5 fruit fly cellular contexts compared by ENCODE assay signal in the genomic region with DNA sequence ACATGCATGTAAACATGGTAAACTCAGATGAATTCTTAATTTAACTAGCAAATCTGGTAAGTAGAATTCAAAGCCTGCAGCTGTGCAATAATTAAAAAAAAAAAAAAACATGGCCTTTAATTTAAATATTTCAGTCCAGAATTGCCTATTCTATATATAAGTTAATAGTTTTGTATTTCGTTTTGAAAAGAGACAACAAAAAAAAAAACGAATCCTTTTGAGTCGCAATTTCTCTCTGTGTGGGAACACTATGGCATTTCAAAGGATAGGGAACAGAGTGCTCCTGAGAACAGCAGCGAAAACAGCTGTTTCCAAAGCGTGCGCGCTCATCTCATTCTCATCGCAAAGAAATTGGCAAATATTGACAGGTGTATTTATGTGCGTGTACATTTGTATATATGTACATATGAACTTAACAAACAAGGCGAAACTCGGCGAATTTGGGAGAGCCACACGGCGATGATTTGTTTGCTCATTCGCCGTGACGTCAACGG.
A peak's percentile ranks its signal among the peaks of the same experiment; 100 is the strongest.
TF ChIP-seq lines count a peak whose summit lies in the region.

No protein-coding gene starts in this region.

- no peak for TF ChIP-seq CTCF in whole organism, embryonic (GFP tag; optimal IDR thresholded peaks at IDR 0.05; lab: Kevin White, UChicago)

TF ChIP-seq in whole organism, adult, 20 proteins besides CTCF, POLR2A, EP300 and RAD21:
- TF ChIP-seq CG7045 (GFP tag; optimal IDR thresholded peaks at IDR 0.05; lab: Kevin White, UChicago) (no peak), ovo (GFP tag; optimal IDR thresholded peaks at IDR 0.05; lab: Kevin White, UChicago) (peak; percentile 37), Clk (GFP tag; optimal IDR thresholded peaks at IDR 0.05; lab: Kevin White, UChicago) (no peak), CG33017 (tag; optimal IDR thresholded peaks at IDR 0.05; lab: Kevin White, UChicago) (no peak), Mnt (GFP tag; optimal IDR thresholded peaks at IDR 0.05; lab: Kevin White, UChicago) (peak; percentile 34), CG7101 (tag; optimal IDR thresholded peaks at IDR 0.05; lab: Kevin White, UChicago) (peak; percentile 49), tj (GFP tag; optimal IDR thresholded peaks at IDR 0.05; lab: Kevin White, UChicago) (peak; percentile 10), Crg-1 (GFP tag; optimal IDR thresholded peaks at IDR 0.05; lab: Kevin White, UChicago) (peak; percentile 36), CG11617 (GFP tag; optimal IDR thresholded peaks at IDR 0.05; lab: Kevin White, UChicago) (peak; percentile 12), pad (GFP tag; optimal IDR thresholded peaks at IDR 0.05; lab: Kevin White, UChicago) (no peak), CG1620 (GFP tag; optimal IDR thresholded peaks at IDR 0.05; lab: Kevin White, UChicago) (peak; percentile 10), cnc (optimal IDR thresholded peaks at IDR 0.05; lab: Kevin White, UChicago) (no peak), toe (GFP tag; optimal IDR thresholded peaks at IDR 0.05; lab: Kevin White, UChicago) (no peak), CG5204 (GFP tag; optimal IDR thresholded peaks at IDR 0.05; lab: Kevin White, UChicago) (peak; percentile 50), CG14711 (tag; optimal IDR thresholded peaks at IDR 0.05; lab: Kevin White, UChicago) (peak; percentile 36), Hr96 (GFP tag; optimal IDR thresholded peaks at IDR 0.05; lab: Kevin White, UChicago) (peak; percentile 28)

TF ChIP-seq in whole organism, embryonic, 481 proteins besides CTCF, POLR2A, EP300 and RAD21 (continues in another document):
- TF ChIP-seq al (GFP tag; IDR thresholded peaks at IDR 0.05; lab: Robert Waterston, UW), result 0 out of 2 replicates have a peak, but pooled peaks have one; percentile 4
- TF ChIP-seq CG10979 (tag; optimal IDR thresholded peaks at IDR 0.05; lab: Kevin White, UChicago), result peak; percentile 76
- peak; percentile 87 for TF ChIP-seq zf30C (GFP tag; optimal IDR thresholded peaks at IDR 0.05; lab: Kevin White, UChicago)
- TF ChIP-seq Fer1 (GFP tag; optimal IDR thresholded peaks at IDR 0.05; lab: Kevin White, UChicago), result peak; percentile 54
- peak; percentile 47; the same call in 1 of the 2 replicates for TF ChIP-seq ttk (GFP tag; IDR thresholded peaks at IDR 0.05; lab: Robert Waterston, UW)
- TF ChIP-seq CG18764 (GFP tag; optimal IDR thresholded peaks at IDR 0.05; lab: Kevin White, UChicago), result peak; percentile 41
- TF ChIP-seq CG6272 (GFP tag; IDR thresholded peaks at IDR 0.05; lab: Robert Waterston, UW), result no peak
- peak; percentile 49 for TF ChIP-seq Hey (tag; optimal IDR thresholded peaks at IDR 0.05; lab: Kevin White, UChicago)
- no peak for TF ChIP-seq CG5953 (GFP tag; IDR thresholded peaks at IDR 0.05; lab: Robert Waterston, UW)
- TF ChIP-seq lbe (GFP tag; optimal IDR thresholded peaks at IDR 0.05; lab: Kevin White, UChicago), result peak; percentile 1
- peak; percentile 37; the same call in 1 of the 2 replicates for TF ChIP-seq CG4730 (GFP tag; IDR thresholded peaks at IDR 0.05; lab: Robert Waterston, UW)
- no peak for TF ChIP-seq pan (optimal IDR thresholded peaks at IDR 0.05; lab: Kevin White, UChicago)
- TF ChIP-seq pan (GFP tag; optimal IDR thresholded peaks at IDR 0.05 in 1 of 2, IDR thresholded peaks at IDR 0.05 in 1 of 2), result no peak
- TF ChIP-seq D (optimal IDR thresholded peaks at IDR 0.05; lab: Kevin White, UChicago), result no peak
- peak; percentile 57 for TF ChIP-seq D (GFP tag; optimal IDR thresholded peaks at IDR 0.05; lab: Kevin White, UChicago)
- 0 out of 2 replicates have a peak, but pooled peaks have one; percentile 25 for TF ChIP-seq Rx (GFP tag; IDR thresholded peaks at IDR 0.05; lab: Robert Waterston, UW)
- TF ChIP-seq CG10431 (GFP tag; optimal IDR thresholded peaks at IDR 0.05; lab: Kevin White, UChicago), result no peak

TF ChIP-seq in whole organism, prepupa, 60 proteins besides CTCF, POLR2A, EP300 and RAD21 (continues in another document):
- peak; percentile 52 for TF ChIP-seq CG3032 (tag; optimal IDR thresholded peaks at IDR 0.05; lab: Kevin White, UChicago)
- TF ChIP-seq Sox102F (GFP tag; optimal IDR thresholded peaks at IDR 0.05; lab: Kevin White, UChicago), result peak; percentile 75
- TF ChIP-seq Eip75B (GFP tag; optimal IDR thresholded peaks at IDR 0.05; lab: Kevin White, UChicago), result peak; percentile 70
- peak; percentile 60 for TF ChIP-seq Ets21C (GFP tag; optimal IDR thresholded peaks at IDR 0.05; lab: Kevin White, UChicago)
- TF ChIP-seq CG34406 (GFP tag; optimal IDR thresholded peaks at IDR 0.05; lab: Kevin White, UChicago), result peak; percentile 64
- TF ChIP-seq CG3919 (GFP tag; optimal IDR thresholded peaks at IDR 0.05; lab: Kevin White, UChicago), result peak; percentile 72
- TF ChIP-seq CG16779 (tag; optimal IDR thresholded peaks at IDR 0.05; lab: Kevin White, UChicago), result peak; percentile 35
- peak; percentile 64 for TF ChIP-seq net (GFP tag; optimal IDR thresholded peaks at IDR 0.05; lab: Kevin White, UChicago)
- peak; percentile 54 for TF ChIP-seq Ets96B (tag; optimal IDR thresholded peaks at IDR 0.05; lab: Kevin White, UChicago)
- peak; percentile 53 for TF ChIP-seq CG8319 (GFP tag; optimal IDR thresholded peaks at IDR 0.05; lab: Kevin White, UChicago)
- TF ChIP-seq CG7368 (GFP tag; optimal IDR thresholded peaks at IDR 0.05; lab: Kevin White, UChicago), result peak; percentile 37
- peak; percentile 87 for TF ChIP-seq Eip78C (GFP tag; lab: Kevin White, UChicago)
- peak; percentile 71 for TF ChIP-seq CG11762 (GFP tag; optimal IDR thresholded peaks at IDR 0.05; lab: Kevin White, UChicago; ENCODE audit: insufficient read depth)
- peak; percentile 25 to 42 for TF ChIP-seq ss (GFP tag; optimal IDR thresholded peaks at IDR 0.05; lab: Kevin White, UChicago)
- TF ChIP-seq CG8632 (GFP tag; optimal IDR thresholded peaks at IDR 0.05; lab: Kevin White, UChicago), result peak; percentile 70
- TF ChIP-seq CG9139 (GFP tag; optimal IDR thresholded peaks at IDR 0.05; lab: Kevin White, UChicago), result no peak
- peak; percentile 59 for TF ChIP-seq CG6808 (GFP tag; optimal IDR thresholded peaks at IDR 0.05; lab: Kevin White, UChicago)
- peak; percentile 80 for TF ChIP-seq Smox (GFP tag; optimal IDR thresholded peaks at IDR 0.05; lab: Kevin White, UChicago)

TF ChIP-seq in whole organism, pupa, 21 proteins besides CTCF, POLR2A, EP300 and RAD21 (continues in another document):
- TF ChIP-seq rn (GFP tag; IDR thresholded peaks at IDR 0.05; lab: Robert Waterston, UW) (peak; percentile 39; the same call in 1 of the 2 replicates), CG13204 (GFP tag; optimal IDR thresholded peaks at IDR 0.05; lab: Kevin White, UChicago) (no peak), fd96Ca (GFP tag; IDR thresholded peaks at IDR 0.05; lab: Robert Waterston, UW) (0 out of 3 replicates have a peak, but pooled peaks have one; percentile 25), CG34367 (tag; optimal IDR thresholded peaks at IDR 0.05; lab: Kevin White, UChicago) (peak; percentile 50), gl (tag; optimal IDR thresholded peaks at IDR 0.05; lab: Kevin White, UChicago) (no peak), EcR (GFP tag; optimal IDR thresholded peaks at IDR 0.05; lab: Kevin White, UChicago) (no peak), Snoo (tag; optimal IDR thresholded peaks at IDR 0.05; lab: Kevin White, UChicago) (peak; percentile 45), CG12605 (GFP tag; IDR thresholded peaks at IDR 0.05; lab: Robert Waterston, UW) (0 out of 2 replicates have a peak, but pooled peaks have one; percentile 36), CG8159 (tag; optimal IDR thresholded peaks at IDR 0.05; lab: Kevin White, UChicago) (peak; percentile 68), D1 (tag; optimal IDR thresholded peaks at IDR 0.05; lab: Kevin White, UChicago) (no peak), CG32121 (GFP tag; IDR thresholded peaks at IDR 0.05; lab: Robert Waterston, UW) (0 out of 2 replicates have a peak, but pooled peaks have one; percentile 49), Ets98B (GFP tag; IDR thresholded peaks at IDR 0.05; lab: Robert Waterston, UW) (peak; percentile 61), CG15710 (tag; optimal IDR thresholded peaks at IDR 0.05; lab: Kevin White, UChicago) (peak; percentile 46), CG4496 (GFP tag; IDR thresholded peaks at IDR 0.05; lab: Robert Waterston, UW) (peak; percentile 52; the same call in 1 of the 3 replicates), CG14655 (GFP tag; optimal IDR thresholded peaks at IDR 0.05; lab: Kevin White, UChicago) (peak; percentile 84), CG17806 (tag; optimal IDR thresholded peaks at IDR 0.05; lab: Kevin White, UChicago) (peak; percentile 67), CG10348 (GFP tag; IDR thresholded peaks at IDR 0.05; lab: Robert Waterston, UW) (no peak), CG8301 (tag; optimal IDR thresholded peaks at IDR 0.05; lab: Kevin White, UChicago) (peak; percentile 73)

TF ChIP-seq in whole organism, wandering third instar larva, 38 proteins besides CTCF, POLR2A, EP300 and RAD21 (continues in another document):
- TF ChIP-seq Abd-B (GFP tag; optimal IDR thresholded peaks at IDR 0.05; lab: Kevin White, UChicago) (no peak), pan (optimal IDR thresholded peaks at IDR 0.05; lab: Kevin White, UChicago) (no peak), fru (GFP tag; optimal IDR thresholded peaks at IDR 0.05; lab: Kevin White, UChicago) (peak; percentile 78), brk (GFP tag; optimal IDR thresholded peaks at IDR 0.05; lab: Kevin White, UChicago) (no peak), dmrt93B (GFP tag; optimal IDR thresholded peaks at IDR 0.05; lab: Kevin White, UChicago) (peak; percentile 13), h (GFP tag; optimal IDR thresholded peaks at IDR 0.05; lab: Kevin White, UChicago) (peak; percentile 77), CrebA (GFP tag; optimal IDR thresholded peaks at IDR 0.05; lab: Kevin White, UChicago; ENCODE audit: borderline replicate concordance) (no peak), Mio (GFP tag; optimal IDR thresholded peaks at IDR 0.05; lab: Kevin White, UChicago) (no peak), psq (GFP tag; optimal IDR thresholded peaks at IDR 0.05; lab: Kevin White, UChicago) (peak; percentile 57), Dif (GFP tag; optimal IDR thresholded peaks at IDR 0.05; lab: Kevin White, UChicago; ENCODE audit: partially characterized antibody) (no peak), CG32264 (GFP tag; optimal IDR thresholded peaks at IDR 0.05; lab: Kevin White, UChicago) (peak; percentile 14), rgr (GFP tag; optimal IDR thresholded peaks at IDR 0.05; lab: Kevin White, UChicago) (peak; percentile 74), Dfd (GFP tag; optimal IDR thresholded peaks at IDR 0.05; lab: Kevin White, UChicago) (no peak), ey (GFP tag; optimal IDR thresholded peaks at IDR 0.05; lab: Kevin White, UChicago) (peak; percentile 72), jim (GFP tag; optimal IDR thresholded peaks at IDR 0.05; lab: Kevin White, UChicago) (no peak), dsf (GFP tag; optimal IDR thresholded peaks at IDR 0.05; lab: Kevin White, UChicago; ENCODE audit: borderline replicate concordance) (peak; percentile 20), CG9705 (GFP tag; optimal IDR thresholded peaks at IDR 0.05; lab: Kevin White, UChicago) (no peak), Jra (GFP tag; optimal IDR thresholded peaks at IDR 0.05; lab: Kevin White, UChicago) (peak; percentile 47), Hr83 (GFP tag; optimal IDR thresholded peaks at IDR 0.05; lab: Kevin White, UChicago; ENCODE audit: poor library complexity, severe bottlenecking) (peak; percentile 91), HLH106 (tag; optimal IDR thresholded peaks at IDR 0.05; lab: Kevin White, UChicago) (peak; percentile 42), GATAd (GFP tag; optimal IDR thresholded peaks at IDR 0.05; lab: Kevin White, UChicago) (no peak), lola (GFP tag; optimal IDR thresholded peaks at IDR 0.05; lab: Kevin White, UChicago) (no peak)
